Worm (Caenorhabditis elegans) whole organism, L3 larva: ENCODE measurements around the gene math-16.

Experiments
- ceh-82 ChIP-seq: fragments of 150-350 bp; optimal IDR thresholded peaks from 2 replicates; lab custom pipeline; 2014; ENCODE audit warnings: missing biosample characterization, missing genetic modification characterization
- ceh-9 ChIP-seq: sonication (generic microtip); optimal IDR thresholded peaks from 2 replicates; lab custom pipeline; 2018; ENCODE audit warnings: missing biosample characterization, missing genetic modification characterization
- egl-27 ChIP-seq: sonication (generic microtip); optimal IDR thresholded peaks from 4 replicates; lab custom pipeline; 2017; ENCODE audit warnings: missing biosample characterization, missing genetic modification reagents, missing genetic modification characterization
- elt-1 ChIP-seq: fragments of 150-350 bp; optimal IDR thresholded peaks from 2 replicates; lab custom pipeline; 2014; ENCODE audit warnings: missing biosample characterization, missing genetic modification characterization
- lin-39 ChIP-seq: fragments of 150-350 bp; optimal IDR thresholded peaks from 2 replicates; lab custom pipeline; 2018; ENCODE audit warnings: missing biosample characterization, missing genetic modification reagents, missing genetic modification characterization
- mdl-1 ChIP-seq: fragments of 150-350 bp; optimal IDR thresholded peaks from 2 replicates; lab custom pipeline; 2014; ENCODE audit warnings: missing biosample characterization, missing genetic modification characterization
- nhr-11 ChIP-seq: fragments of 150-350 bp; optimal IDR thresholded peaks from 2 replicates; lab custom pipeline; 2014; ENCODE audit warnings: missing biosample characterization, missing genetic modification characterization
- nhr-237 ChIP-seq: fragments of 150-350 bp; optimal IDR thresholded peaks from 2 replicates; lab custom pipeline; 2014; ENCODE audit warnings: missing biosample characterization, missing genetic modification characterization
- skn-1 ChIP-seq: fragments of 150-350 bp; optimal IDR thresholded peaks from 2 replicates; lab custom pipeline; 2014; ENCODE audit warnings: missing biosample characterization, missing genetic modification characterization
- zag-1 ChIP-seq: fragments of 150-350 bp; optimal IDR thresholded peaks from 2 replicates; lab custom pipeline; 2014; ENCODE audit warnings: missing biosample characterization, missing genetic modification characterization
- ztf-4 ChIP-seq: fragments of 150-350 bp; optimal IDR thresholded peaks from 2 replicates; lab custom pipeline; 2014; ENCODE audit warnings: missing biosample characterization, missing genetic modification characterization

ce11 chrII:1831883-1832388 lies 46.6 kb downstream of the math-16 start, which contains the start of gene math-39:
- TF ChIP-seq ceh-9 (tag; lab: Kevin White, UChicago) (no peak), zag-1 (tag; lab: Kevin White, UChicago) (no peak), ceh-82 (tag; lab: Kevin White, UChicago) (no peak), egl-27 (tag; lab: Kevin White, UChicago) (no peak), mdl-1 (tag; lab: Kevin White, UChicago) (no peak), ztf-4 (tag; lab: Kevin White, UChicago) (no peak), nhr-237 (tag; lab: Kevin White, UChicago) (no peak), nhr-11 (tag; lab: Kevin White, UChicago) (no peak), elt-1 (no peak), lin-39 (tag; lab: Kevin White, UChicago) (no peak), skn-1 (tag; lab: Kevin White, UChicago) (no peak)
